Worm (Caenorhabditis elegans): ENCODE measurements around the gene bed-2.

DNA sequence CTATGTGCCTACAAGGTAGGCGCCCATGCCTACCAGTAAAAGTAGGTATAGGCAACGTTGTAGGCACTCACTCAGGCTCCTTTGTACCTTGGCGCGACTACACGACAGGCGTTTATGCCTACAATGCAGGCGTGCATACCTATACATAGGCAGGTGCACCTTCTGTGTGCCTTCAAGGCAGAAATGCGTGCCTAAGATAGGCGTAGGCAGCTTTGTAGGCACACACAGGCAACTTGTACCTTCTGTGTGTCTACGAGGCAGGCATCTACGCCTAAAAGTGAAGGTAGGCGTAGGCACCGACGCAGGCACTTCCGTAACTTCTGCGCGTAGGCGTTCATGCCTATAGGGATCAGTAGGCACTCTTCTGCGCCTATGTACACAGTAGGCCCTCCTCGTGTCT is 35.0 kb upstream of the bed-2 start:
- TF ChIP-seq ztf-4 (tag; optimal IDR thresholded peaks at IDR 0.05) (no peak), ama-1 (optimal IDR thresholded peaks at IDR 0.05) (no peak)
